Fruit fly (Drosophila melanogaster) whole organism, embryonic: ENCODE data around the gene unk.
A peak's percentile ranks its signal among the peaks of the same experiment; 100 is the strongest.

Experiments
- Adf1 ChIP-seq: fragments of 200-800 bp; sonication (Bioruptor generic); IDR thresholded peaks from 2 replicates; pipeline ENCODE4 v1.3.6; 2022; ENCODE audit warnings: missing biosample characterization, missing genetic modification characterization
- CG10654 ChIP-seq: fragments of 200-800 bp; sonication (Bioruptor generic); optimal IDR thresholded peaks from 2 replicates; lab custom pipeline; 2016; ENCODE audit warnings: missing biosample characterization, missing genetic modification characterization
- CG1233 ChIP-seq: fragments of 200-800 bp; sonication (Bioruptor generic); optimal IDR thresholded peaks from 4 replicates; lab custom pipeline; 2018; ENCODE audit warnings: missing biosample characterization, mild to moderate bottlenecking, missing genetic modification characterization
- CG14710 ChIP-seq: fragments of 200-800 bp; sonication (Bioruptor generic); optimal IDR thresholded peaks from 3 replicates; lab custom pipeline; 2019; ENCODE audit warnings: missing biosample characterization, mild to moderate bottlenecking, missing genetic modification characterization, moderate library complexity
- CG17612 ChIP-seq: fragments of 200-800 bp; sonication (Bioruptor generic); IDR thresholded peaks from 2 replicates; pipeline ENCODE4 v1.3.6; 2022; ENCODE audit warnings: missing biosample characterization, missing genetic modification characterization
- CG18476 ChIP-seq: fragments of 200-800 bp; sonication (Bioruptor generic); optimal IDR thresholded peaks from 2 replicates; lab custom pipeline; 2016; ENCODE audit warnings: missing biosample characterization, mild to moderate bottlenecking, missing genetic modification characterization
- CG30403 ChIP-seq: fragments of 200-800 bp; sonication (Bioruptor generic); optimal IDR thresholded peaks from 3 replicates; lab custom pipeline; 2016; ENCODE audit warnings: missing biosample characterization, missing genetic modification characterization
- CG3407 ChIP-seq: fragments of 200-800 bp; sonication (Bioruptor generic); optimal IDR thresholded peaks from 2 replicates; lab custom pipeline; 2018; ENCODE audit warnings: missing biosample characterization, mild to moderate bottlenecking, missing genetic modification characterization
- CG34224 ChIP-seq: fragments of 200-800 bp; sonication (Bioruptor generic); IDR thresholded peaks from 3 replicates; pipeline ENCODE4 v1.3.6; 2022; ENCODE audit warnings: missing biosample characterization, missing genetic modification characterization; ENCODE audit not compliant: partially characterized antibody
- CG4854 ChIP-seq: fragments of 200-800 bp; sonication (Bioruptor generic); optimal IDR thresholded peaks from 2 replicates; lab custom pipeline; 2016; ENCODE audit warnings: missing biosample characterization, missing genetic modification characterization, inconsistent platforms
- CG6175 ChIP-seq: fragments of 200-800 bp; sonication (Bioruptor generic); IDR thresholded peaks from 3 replicates; pipeline ENCODE4 v1.3.6; 2022; ENCODE audit warnings: missing biosample characterization, missing genetic modification characterization
- CG7556 ChIP-seq: fragments of 200-800 bp; sonication (Bioruptor generic); optimal IDR thresholded peaks from 2 replicates; lab custom pipeline; 2017; ENCODE audit warnings: missing biosample characterization, mild to moderate bottlenecking, missing genetic modification characterization
- CG8944 ChIP-seq: fragments of 200-800 bp; sonication (Bioruptor generic); optimal IDR thresholded peaks from 3 replicates; lab custom pipeline; 2016; ENCODE audit warnings: missing biosample characterization, missing genetic modification characterization
- CG9817 ChIP-seq: fragments of 200-800 bp; sonication (Bioruptor generic); optimal IDR thresholded peaks from 2 replicates; lab custom pipeline; 2018; ENCODE audit warnings: missing biosample characterization, mild to moderate bottlenecking, missing genetic modification characterization, moderate library complexity
- CG9932 ChIP-seq: fragments of 200-800 bp; sonication (Bioruptor generic); IDR thresholded peaks from 2 replicates; pipeline ENCODE4 v1.3.6; 2022; ENCODE audit warnings: missing biosample characterization, missing genetic modification characterization
- ERR ChIP-seq: fragments of 200-800 bp; sonication (Bioruptor generic); optimal IDR thresholded peaks from 2 replicates; lab custom pipeline; 2016; ENCODE audit warnings: missing biosample characterization, missing genetic modification characterization
- Elba2 ChIP-seq: fragments of 200-800 bp; sonication (Bioruptor generic); optimal IDR thresholded peaks from 3 replicates; lab custom pipeline; 2016; ENCODE audit warnings: missing biosample characterization, missing genetic modification characterization
- H2.0 ChIP-seq: fragments of 200-800 bp; sonication (Bioruptor generic); IDR thresholded peaks from 2 replicates; pipeline ENCODE4 v1.3.6; 2022; ENCODE audit warnings: missing biosample characterization, missing genetic modification characterization
- HHEX ChIP-seq: fragments of 200-800 bp; sonication (Bioruptor generic); optimal IDR thresholded peaks from 3 replicates; lab custom pipeline; 2017; ENCODE audit warnings: missing biosample characterization, mild to moderate bottlenecking, missing genetic modification characterization, missing genetic modification reagents
- HLH4C ChIP-seq: fragments of 200-800 bp; sonication (Bioruptor generic); IDR thresholded peaks from 3 replicates; pipeline ENCODE4 v1.3.6; 2022; ENCODE audit warnings: missing biosample characterization, missing genetic modification characterization; ENCODE audit not compliant: partially characterized antibody
- HLHmδ ChIP-seq: fragments of 200-800 bp; sonication (Bioruptor generic); optimal IDR thresholded peaks from 2 replicates; lab custom pipeline; 2018; ENCODE audit warnings: missing biosample characterization, mild to moderate bottlenecking, missing genetic modification characterization, moderate library complexity
- Hr51 ChIP-seq, 2 experiments: fragments of 200-800 bp; sonication (Bioruptor generic); optimal IDR thresholded peaks; 2 replicates in 1 of 2; 3 replicates in 1 of 2; lab custom pipeline; 2016 to 2018; ENCODE audit warnings: missing biosample characterization in 2 of 2, missing genetic modification characterization in 2 of 2, mild to moderate bottlenecking in 1 of 2, moderate library complexity in 1 of 2
- Lhr ChIP-seq: fragments of 200-800 bp; sonication (Bioruptor generic); optimal IDR thresholded peaks from 3 replicates; lab custom pipeline; 2017; ENCODE audit warnings: mild to moderate bottlenecking, missing biosample characterization, missing genetic modification reagents, missing genetic modification characterization
- MBD-R2 ChIP-seq: fragments of 200-800 bp; sonication (Bioruptor generic); IDR thresholded peaks from 2 replicates; pipeline ENCODE4 v1.3.6; 2022; ENCODE audit warnings: missing biosample characterization, missing genetic modification characterization
- NFAT ChIP-seq: fragments of 200-800 bp; sonication (Bioruptor generic); IDR thresholded peaks from 2 replicates; pipeline ENCODE4 v1.3.6; 2022; ENCODE audit warnings: missing biosample characterization, missing genetic modification characterization
- Neu2 ChIP-seq: fragments of 200-800 bp; sonication (Bioruptor generic); optimal IDR thresholded peaks from 3 replicates; lab custom pipeline; 2016; ENCODE audit warnings: missing biosample characterization, missing genetic modification characterization, borderline replicate concordance
- al ChIP-seq: fragments of 200-800 bp; sonication (Bioruptor generic); IDR thresholded peaks from 2 replicates; pipeline ENCODE4 v1.3.6; 2022; ENCODE audit warnings: missing biosample characterization, missing genetic modification characterization
- ap ChIP-seq: fragments of 200-800 bp; sonication (Bioruptor generic); IDR thresholded peaks from 2 replicates; pipeline ENCODE4 v1.3.6; 2022; ENCODE audit warnings: missing biosample characterization, missing genetic modification characterization
- ase ChIP-seq: fragments of 200-800 bp; sonication (Bioruptor generic); IDR thresholded peaks from 3 replicates; pipeline ENCODE4 v1.3.6; 2022; ENCODE audit warnings: missing biosample characterization, missing genetic modification characterization
- caup ChIP-seq: fragments of 200-800 bp; sonication (Bioruptor generic); optimal IDR thresholded peaks from 3 replicates; lab custom pipeline; 2017; ENCODE audit warnings: missing biosample characterization, mild to moderate bottlenecking, missing genetic modification characterization, moderate library complexity; ENCODE audit not compliant: severe bottlenecking
- cwo ChIP-seq: fragments of 200-800 bp; sonication (Bioruptor generic); optimal IDR thresholded peaks from 3 replicates; lab custom pipeline; 2017; ENCODE audit warnings: missing biosample characterization, missing genetic modification characterization, mild to moderate bottlenecking, moderate library complexity, missing genetic modification reagents
- danr ChIP-seq: fragments of 200-800 bp; sonication (Bioruptor generic); IDR thresholded peaks from 2 replicates; pipeline ENCODE4 v1.3.6; 2022; ENCODE audit warnings: missing biosample characterization, missing genetic modification characterization
- emc ChIP-seq: fragments of 200-800 bp; sonication (Bioruptor generic); optimal IDR thresholded peaks from 2 replicates; lab custom pipeline; 2016; ENCODE audit warnings: missing biosample characterization, missing genetic modification characterization
- en ChIP-seq: fragments of 200-800 bp; sonication (Bioruptor generic); optimal IDR thresholded peaks from 2 replicates; lab custom pipeline; 2016; ENCODE audit warnings: missing biosample characterization, missing genetic modification characterization
- eyg ChIP-seq: fragments of 200-800 bp; sonication (Bioruptor generic); optimal IDR thresholded peaks from 3 replicates; lab custom pipeline; 2016; ENCODE audit warnings: missing biosample characterization, missing genetic modification characterization
- gcm ChIP-seq: fragments of 200-800 bp; sonication (Bioruptor generic); optimal IDR thresholded peaks from 2 replicates; lab custom pipeline; 2019; ENCODE audit warnings: missing biosample characterization, mild to moderate bottlenecking, missing genetic modification characterization, moderate library complexity
- insv ChIP-seq, 2 experiments: fragments of 200-800 bp; sonication (Bioruptor generic); optimal IDR thresholded peaks; 3 replicates each; lab custom pipeline; 2016 to 2018; ENCODE audit warnings: missing biosample characterization in 2 of 2, missing genetic modification characterization in 2 of 2
- jigr1 ChIP-seq: fragments of 200-800 bp; sonication (Bioruptor generic); IDR thresholded peaks from 3 replicates; pipeline ENCODE4 v1.3.6; 2022; ENCODE audit warnings: missing biosample characterization, missing genetic modification characterization
- jing ChIP-seq: fragments of 200-800 bp; sonication (Bioruptor generic); optimal IDR thresholded peaks from 2 replicates; lab custom pipeline; 2018; ENCODE audit warnings: missing biosample characterization, mild to moderate bottlenecking, missing genetic modification characterization
- lab ChIP-seq: fragments of 200-800 bp; sonication (Bioruptor generic); optimal IDR thresholded peaks from 3 replicates; lab custom pipeline; 2017; ENCODE audit warnings: missing biosample characterization, missing genetic modification characterization, mild to moderate bottlenecking, moderate library complexity, missing genetic modification reagents
- peb ChIP-seq: fragments of 200-800 bp; sonication (Bioruptor generic); IDR thresholded peaks from 2 replicates; pipeline ENCODE4 v1.3.6; 2022; ENCODE audit warnings: missing biosample characterization, missing genetic modification characterization
- psq ChIP-seq: fragments of 200-800 bp; sonication (Bioruptor generic); optimal IDR thresholded peaks from 2 replicates; lab custom pipeline; 2017; ENCODE audit warnings: missing biosample characterization, missing genetic modification characterization
- rib ChIP-seq: fragments of 200-800 bp; sonication (Bioruptor generic); IDR thresholded peaks from 2 replicates; pipeline ENCODE4 v1.3.6; 2022; ENCODE audit warnings: missing biosample characterization, missing genetic modification characterization
- row ChIP-seq: fragments of 200-800 bp; sonication (Bioruptor generic); IDR thresholded peaks from 3 replicates; pipeline ENCODE4 v1.3.6; 2022; ENCODE audit warnings: missing biosample characterization, missing genetic modification characterization
- salm ChIP-seq: fragments of 200-800 bp; sonication (Bioruptor generic); optimal IDR thresholded peaks from 2 replicates; lab custom pipeline; 2018; ENCODE audit warnings: missing biosample characterization, mild to moderate bottlenecking, missing genetic modification characterization
- sc ChIP-seq, 3 experiments: fragments of >200 bp in 2 of 3; fragments of 200-800 bp in 1 of 3; sonication (Bioruptor generic) in 1 of 3; optimal IDR thresholded peaks; 2 replicates in 2 of 3; 3 replicates in 1 of 3; lab custom pipeline; 2017; ENCODE audit warnings: mild to moderate bottlenecking in 1 of 3, missing biosample characterization in 1 of 3, missing genetic modification characterization in 1 of 3, missing genetic modification reagents in 1 of 3
- sisA ChIP-seq: fragments of 200-800 bp; sonication (Bioruptor generic); IDR thresholded peaks from 2 replicates; pipeline ENCODE4 v1.3.6; 2022; ENCODE audit warnings: missing biosample characterization, missing genetic modification characterization
- tgo ChIP-seq: fragments of 200-800 bp; sonication (Bioruptor generic); IDR thresholded peaks from 3 replicates; pipeline ENCODE4 v1.3.6; 2022; ENCODE audit warnings: missing biosample characterization, missing genetic modification characterization
- toy ChIP-seq: fragments of 200-800 bp; sonication (Bioruptor generic); IDR thresholded peaks from 2 replicates; pipeline ENCODE4 v1.3.6; 2022; ENCODE audit warnings: missing biosample characterization, missing genetic modification characterization
- ttk ChIP-seq: fragments of 200-800 bp; sonication (Bioruptor generic); IDR thresholded peaks from 2 replicates; pipeline ENCODE4 v2.1.2; 2022; ENCODE audit warnings: missing biosample characterization, missing genetic modification characterization
- zf30C ChIP-seq: fragments of 200-800 bp; sonication (Bioruptor generic); optimal IDR thresholded peaks from 3 replicates; lab custom pipeline; 2018; ENCODE audit warnings: missing biosample characterization, mild to moderate bottlenecking, missing genetic modification characterization

Gene unk

dm6 chr3R:23127796-23128195, 29.9 kb downstream of the unk start, which contains the start of gene CG31457 (continued):
- TF ChIP-seq ttk (no peak), CG9817 (tag; lab: Kevin White, UChicago) (no peak), CG14710 (peak; percentile 53), HLH4C (peak; percentile 69), peb (no peak), Adf1 (GFP tag; lab: Robert Waterston, UW) (no peak), rib (GFP tag; lab: Robert Waterston, UW) (no peak), Lhr (GFP tag; lab: Kevin White, UChicago) (peak; percentile 60), Elba2 (peak; percentile 24), en (GFP tag; lab: Kevin White, UChicago) (no peak), CG3407 (GFP tag; lab: Kevin White, UChicago) (no peak), zf30C (GFP tag; lab: Kevin White, UChicago) (no peak), HHEX (GFP tag; lab: Kevin White, UChicago) (no peak), CG7556 (GFP tag; lab: Kevin White, UChicago) (no peak), psq (no peak), ERR (no peak), sisA (GFP tag; lab: Robert Waterston, UW) (no peak), CG17612 (GFP tag; lab: Robert Waterston, UW) (no peak), CG8944 (GFP tag; lab: Kevin White, UChicago) (no peak), CG4854 (GFP tag; lab: Kevin White, UChicago) (no peak), CG34224 (GFP tag; lab: Robert Waterston, UW) (peak; percentile 83), eyg (no peak), CG10654 (GFP tag; lab: Kevin White, UChicago) (no peak), danr (GFP tag; lab: Robert Waterston, UW) (no peak), CG30403 (GFP tag; lab: Kevin White, UChicago) (no peak), salm (no peak), toy (no peak), insv (GFP tag; optimal IDR thresholded peaks at IDR 0.05; lab: Kevin White, UChicago) (no peak), Neu2 (GFP tag; lab: Kevin White, UChicago) (no peak), jigr1 (no peak), sc (optimal IDR thresholded peaks at IDR 0.05; lab: Kevin White, UChicago) (no peak), sc (GFP tag; optimal IDR thresholded peaks at IDR 0.05; lab: Kevin White, UChicago) (no peak), CG6175 (GFP tag; lab: Robert Waterston, UW) (no peak), row (GFP tag; lab: Robert Waterston, UW) (peak; percentile 39; the same call in 1 of the 3 replicates), CG1233 (GFP tag; lab: Kevin White, UChicago) (no peak), H2.0 (GFP tag; lab: Robert Waterston, UW) (no peak), tgo (GFP tag; lab: Robert Waterston, UW) (no peak), HLHmδ (no peak), jing (GFP tag; lab: Kevin White, UChicago) (no peak), NFAT (GFP tag; lab: Robert Waterston, UW) (no peak), ase (GFP tag; lab: Robert Waterston, UW) (no peak), CG18476 (GFP tag; lab: Kevin White, UChicago) (no peak), emc (no peak), gcm (GFP tag; lab: Kevin White, UChicago) (no peak), cwo (GFP tag; lab: Kevin White, UChicago) (no peak), al (GFP tag; lab: Robert Waterston, UW) (no peak), CG9932 (GFP tag; lab: Robert Waterston, UW) (no peak), Hr51 (GFP tag; optimal IDR thresholded peaks at IDR 0.05; lab: Kevin White, UChicago) (no peak), MBD-R2 (GFP tag; lab: Robert Waterston, UW) (peak; percentile 78), caup (no peak), ap (GFP tag; lab: Robert Waterston, UW) (no peak), lab (GFP tag; lab: Kevin White, UChicago) (no peak)
